Worm (Caenorhabditis elegans) whole organism, L1 larva: ENCODE data around the gene F11A10.6.

ENCODE experiments used
- ets-5 ChIP-seq: fragments of 200-800 bp; sonication (Bioruptor generic); IDR thresholded peaks from 2 replicates; pipeline ENCODE4 v1.3.6; 2022; ENCODE audit warnings: missing genetic modification characterization, missing compliant biosample characterization
- unc-30 ChIP-seq: sonication (generic microtip); optimal IDR thresholded peaks from 2 replicates; lab custom pipeline; 2017; ENCODE audit warnings: missing biosample characterization, missing genetic modification characterization

The F11A10.6 gene

ce11 chrIV:12040431-12040830 is 49.0 kb downstream of the F11A10.6 start (continued):
- no peak for TF ChIP-seq unc-30
- no peak for TF ChIP-seq ets-5 (GFP tag; lab: Robert Waterston, UW)
